Fruit fly (Drosophila melanogaster) whole organism, embryonic: ENCODE results near the gene CG8301.

Experiments
- Aef1 ChIP-seq: fragments of 200-800 bp; sonication (Bioruptor generic); IDR thresholded peaks from 3 replicates; pipeline ENCODE4 v1.3.6; 2022; ENCODE audit warnings: missing biosample characterization, missing genetic modification characterization
- CG10147 ChIP-seq: fragments of 200-800 bp; sonication (Bioruptor generic); optimal IDR thresholded peaks from 2 replicates; lab custom pipeline; 2019; ENCODE audit warnings: missing biosample characterization, mild to moderate bottlenecking, missing genetic modification characterization, moderate library complexity
- CG10654 ChIP-seq: fragments of 200-800 bp; sonication (Bioruptor generic); optimal IDR thresholded peaks from 2 replicates; lab custom pipeline; 2016; ENCODE audit warnings: missing biosample characterization, missing genetic modification characterization
- CG11456 ChIP-seq: fragments of 200-800 bp; sonication (Bioruptor generic); IDR thresholded peaks from 3 replicates; pipeline ENCODE4 v1.3.6; 2022; ENCODE audit warnings: missing biosample characterization, missing genetic modification characterization
- CG12219 ChIP-seq: fragments of 200-800 bp; sonication (Bioruptor generic); optimal IDR thresholded peaks from 3 replicates; lab custom pipeline; 2018; ENCODE audit warnings: missing biosample characterization, mild to moderate bottlenecking, missing genetic modification characterization
- CG12236 ChIP-seq: fragments of 200-800 bp; sonication (Bioruptor generic); optimal IDR thresholded peaks from 2 replicates; lab custom pipeline; 2016; ENCODE audit warnings: missing biosample characterization, missing genetic modification characterization
- CG16813 ChIP-seq: fragments of 200-800 bp; sonication (Bioruptor generic); IDR thresholded peaks from 3 replicates; pipeline ENCODE4 v1.3.6; 2022; ENCODE audit warnings: missing biosample characterization, missing genetic modification characterization; ENCODE audit not compliant: partially characterized antibody
- CG17385 ChIP-seq: fragments of 200-800 bp; sonication (Bioruptor generic); optimal IDR thresholded peaks from 3 replicates; lab custom pipeline; 2018; ENCODE audit warnings: missing biosample characterization, mild to moderate bottlenecking, missing genetic modification characterization
- CG17912 ChIP-seq: fragments of 200-800 bp; sonication (Bioruptor generic); optimal IDR thresholded peaks from 2 replicates; lab custom pipeline; 2018; ENCODE audit warnings: missing biosample characterization, mild to moderate bottlenecking, missing genetic modification characterization
- CG2199 ChIP-seq: fragments of 200-800 bp; sonication (Bioruptor generic); IDR thresholded peaks from 3 replicates; pipeline ENCODE4 v1.3.6; 2022; ENCODE audit warnings: missing biosample characterization, missing genetic modification characterization
- CG30403 ChIP-seq: fragments of 200-800 bp; sonication (Bioruptor generic); optimal IDR thresholded peaks from 3 replicates; lab custom pipeline; 2016; ENCODE audit warnings: missing biosample characterization, missing genetic modification characterization
- CG32767 ChIP-seq: fragments of 200-800 bp; sonication (Bioruptor generic); IDR thresholded peaks from 2 replicates; pipeline ENCODE4 v1.3.6; 2022; ENCODE audit warnings: missing biosample characterization, missing genetic modification characterization
- CG4282 ChIP-seq: fragments of 200-800 bp; sonication (Bioruptor generic); optimal IDR thresholded peaks from 2 replicates; lab custom pipeline; 2016; ENCODE audit warnings: missing biosample characterization, missing genetic modification characterization
- CG4328 ChIP-seq: fragments of 200-800 bp; sonication (Bioruptor generic); optimal IDR thresholded peaks from 3 replicates; lab custom pipeline; 2017; ENCODE audit warnings: missing biosample characterization, missing genetic modification reagents, missing genetic modification characterization
- CG4820 ChIP-seq: fragments of 200-800 bp; sonication (Bioruptor generic); optimal IDR thresholded peaks from 3 replicates; lab custom pipeline; 2016; ENCODE audit warnings: missing biosample characterization, missing genetic modification characterization
- CG8290 ChIP-seq, 3 experiments: fragments of 200-800 bp; sonication (Bioruptor generic); optimal IDR thresholded peaks; 2 replicates each; lab custom pipeline; 2016 to 2019; ENCODE audit warnings: missing biosample characterization in 3 of 3, missing genetic modification characterization in 3 of 3, mild to moderate bottlenecking in 2 of 3, moderate library complexity in 1 of 3
- CG9215 ChIP-seq: fragments of 200-800 bp; sonication (Bioruptor generic); IDR thresholded peaks from 2 replicates; pipeline ENCODE4 v1.3.6; 2022; ENCODE audit warnings: missing biosample characterization, missing genetic modification characterization
- CG9437 ChIP-seq: fragments of 200-800 bp; sonication (Bioruptor generic); optimal IDR thresholded peaks from 2 replicates; lab custom pipeline; 2018; ENCODE audit warnings: missing biosample characterization, mild to moderate bottlenecking, missing genetic modification characterization
- Chrac-16 ChIP-seq: fragments of 200-800 bp; sonication (Bioruptor generic); optimal IDR thresholded peaks from 3 replicates; lab custom pipeline; 2016; ENCODE audit warnings: missing biosample characterization, missing genetic modification characterization
- CkIIα-i1 ChIP-seq: fragments of 200-800 bp; sonication (Bioruptor generic); IDR thresholded peaks from 2 replicates; pipeline ENCODE4 v1.3.6; 2022; ENCODE audit warnings: missing biosample characterization, missing genetic modification characterization
- D19A ChIP-seq: fragments of 200-800 bp; optimal IDR thresholded peaks from 3 replicates; lab custom pipeline; 2019; ENCODE audit warnings: missing biosample characterization, mild to moderate bottlenecking, missing genetic modification characterization, moderate library complexity
- Dek ChIP-seq: fragments of 200-800 bp; sonication (Bioruptor generic); optimal IDR thresholded peaks from 3 replicates; lab custom pipeline; 2019; ENCODE audit warnings: missing biosample characterization, mild to moderate bottlenecking, missing genetic modification characterization, moderate library complexity
- Dp ChIP-seq: fragments of 200-800 bp; sonication (Bioruptor generic); optimal IDR thresholded peaks from 2 replicates; lab custom pipeline; 2018; ENCODE audit warnings: missing biosample characterization, mild to moderate bottlenecking, missing genetic modification characterization, moderate library complexity
- Elba2 ChIP-seq: fragments of 200-800 bp; sonication (Bioruptor generic); optimal IDR thresholded peaks from 3 replicates; lab custom pipeline; 2016; ENCODE audit warnings: missing biosample characterization, missing genetic modification characterization
- HmgZ ChIP-seq: fragments of 200-800 bp; sonication (Bioruptor generic); optimal IDR thresholded peaks from 2 replicates; lab custom pipeline; 2018; ENCODE audit warnings: missing biosample characterization, mild to moderate bottlenecking, missing genetic modification characterization
- Hmr ChIP-seq: fragments of 200-800 bp; sonication (Bioruptor generic); optimal IDR thresholded peaks from 3 replicates; lab custom pipeline; 2017; ENCODE audit warnings: mild to moderate bottlenecking, missing biosample characterization, missing genetic modification reagents, missing genetic modification characterization
- Hmx ChIP-seq: fragments of 200-800 bp; sonication (Bioruptor generic); optimal IDR thresholded peaks from 2 replicates; lab custom pipeline; 2016; ENCODE audit warnings: missing biosample characterization, missing genetic modification characterization
- Mes4 ChIP-seq: fragments of 200-800 bp; sonication (Bioruptor generic); optimal IDR thresholded peaks from 2 replicates; lab custom pipeline; 2016; ENCODE audit warnings: missing biosample characterization, missing genetic modification characterization
- Mrtf ChIP-seq: fragments of 200-800 bp; sonication (Bioruptor generic); IDR thresholded peaks from 3 replicates; pipeline ENCODE4 v1.3.6; 2022; ENCODE audit warnings: missing biosample characterization, missing genetic modification characterization
- Ravus ChIP-seq: fragments of 200-800 bp; sonication (Bioruptor generic); IDR thresholded peaks from 2 replicates; pipeline ENCODE4 v1.3.6; 2022; ENCODE audit warnings: missing biosample characterization, missing genetic modification characterization
- Stat92E ChIP-seq, 3 experiments: fragments of >200 bp in 2 of 3; fragments of 200-800 bp in 1 of 3; sonication (Bioruptor generic) in 1 of 3; optimal IDR thresholded peaks; 2 replicates each; lab custom pipeline; 2017 to 2019; ENCODE audit warnings: missing biosample characterization in 3 of 3, missing genetic modification characterization in 3 of 3, mild to moderate bottlenecking in 1 of 3, moderate library complexity in 1 of 3
- Taf1 ChIP-seq: fragments of 200-800 bp; sonication (Bioruptor generic); IDR thresholded peaks from 2 replicates; pipeline ENCODE4 v1.3.6; 2022; ENCODE audit warnings: missing biosample characterization, missing genetic modification characterization
- Xrp1 ChIP-seq: fragments of 200-800 bp; sonication (Bioruptor generic); IDR thresholded peaks from 2 replicates; pipeline ENCODE4 v1.3.6; 2022; ENCODE audit warnings: missing biosample characterization, missing genetic modification characterization
- ash1 ChIP-seq: fragments of 200-800 bp; sonication (Bioruptor generic); optimal IDR thresholded peaks from 2 replicates; lab custom pipeline; 2018; ENCODE audit warnings: missing biosample characterization, mild to moderate bottlenecking, missing genetic modification characterization
- cas ChIP-seq: fragments of 200-800 bp; sonication (Bioruptor generic); IDR thresholded peaks from 2 replicates; pipeline ENCODE4 v1.3.6; 2022; ENCODE audit warnings: missing biosample characterization, missing genetic modification characterization
- chif ChIP-seq, 2 experiments: fragments of 200-800 bp; sonication (Bioruptor generic); optimal IDR thresholded peaks; 3 replicates each; lab custom pipeline; 2016; ENCODE audit warnings: missing biosample characterization in 2 of 2, missing genetic modification characterization in 2 of 2
- ci ChIP-seq: fragments of 200-800 bp; sonication (Bioruptor generic); IDR thresholded peaks from 3 replicates; pipeline ENCODE4 v1.3.6; 2022; ENCODE audit warnings: missing biosample characterization, missing genetic modification characterization
- crc ChIP-seq: fragments of 200-800 bp; sonication (Bioruptor generic); optimal IDR thresholded peaks from 2 replicates; lab custom pipeline; 2016; ENCODE audit warnings: missing biosample characterization, missing genetic modification characterization
- dimm ChIP-seq: fragments of 200-800 bp; sonication (Bioruptor generic); IDR thresholded peaks from 2 replicates; pipeline ENCODE4 v1.3.6; 2022; ENCODE audit warnings: missing biosample characterization, missing genetic modification characterization
- dm ChIP-seq: fragments of 200-800 bp; sonication (Bioruptor generic); optimal IDR thresholded peaks from 3 replicates; lab custom pipeline; 2016; ENCODE audit warnings: missing biosample characterization, missing genetic modification characterization
- h ChIP-seq: fragments of >200 bp; optimal IDR thresholded peaks from 2 replicates; lab custom pipeline; 2017
- ham ChIP-seq: fragments of 200-800 bp; sonication (Bioruptor generic); IDR thresholded peaks from 2 replicates; pipeline ENCODE4 v1.3.6; 2022; ENCODE audit warnings: missing biosample characterization, missing genetic modification characterization
- klu ChIP-seq: fragments of 200-800 bp; sonication (Bioruptor generic); IDR thresholded peaks from 2 replicates; pipeline ENCODE4 v1.3.6; 2022; ENCODE audit warnings: missing biosample characterization, missing genetic modification characterization
- mirr ChIP-seq: fragments of 200-800 bp; sonication (Bioruptor generic); optimal IDR thresholded peaks from 3 replicates; lab custom pipeline; 2018; ENCODE audit warnings: missing biosample characterization, mild to moderate bottlenecking, missing genetic modification characterization
- onecut ChIP-seq: fragments of 200-800 bp; sonication (Bioruptor generic); IDR thresholded peaks from 2 replicates; pipeline ENCODE4 v1.3.6; 2022; ENCODE audit warnings: missing biosample characterization, missing genetic modification characterization
- org-1 ChIP-seq: fragments of 200-800 bp; sonication (Bioruptor generic); optimal IDR thresholded peaks from 2 replicates; lab custom pipeline; 2017; ENCODE audit warnings: missing biosample characterization, missing genetic modification characterization
- pnt ChIP-seq: fragments of 200-800 bp; sonication (Bioruptor generic); optimal IDR thresholded peaks from 3 replicates; lab custom pipeline; 2016; ENCODE audit warnings: missing biosample characterization, missing genetic modification characterization
- pros ChIP-seq: fragments of 200-800 bp; sonication (Bioruptor generic); optimal IDR thresholded peaks from 3 replicates; lab custom pipeline; 2019; ENCODE audit warnings: missing biosample characterization, mild to moderate bottlenecking, missing genetic modification characterization, moderate library complexity
- ranshi ChIP-seq: fragments of 200-800 bp; sonication (Bioruptor generic); IDR thresholded peaks from 2 replicates; pipeline ENCODE4 v1.3.6; 2022; ENCODE audit warnings: missing biosample characterization, missing genetic modification characterization
- slou ChIP-seq: fragments of 200-800 bp; sonication (Bioruptor generic); optimal IDR thresholded peaks from 3 replicates; lab custom pipeline; 2016; ENCODE audit warnings: missing biosample characterization, missing genetic modification characterization
- zen2 ChIP-seq: fragments of 200-800 bp; sonication (Bioruptor generic); IDR thresholded peaks from 3 replicates; pipeline ENCODE4 v1.3.6; 2022; ENCODE audit warnings: missing biosample characterization, missing genetic modification characterization; ENCODE audit not compliant: partially characterized antibody
- zfh2 ChIP-seq: fragments of 200-800 bp; sonication (Bioruptor generic); optimal IDR thresholded peaks from 2 replicates; lab custom pipeline; 2016; ENCODE audit warnings: missing biosample characterization, missing genetic modification characterization

The CG8301 gene

dm6 chr3R:9581089-9581520 is at the start of gene CG8301 (continued):
- TF ChIP-seq CG4328 (no peak), Stat92E (GFP tag; optimal IDR thresholded peaks at IDR 0.05; lab: Kevin White, UChicago) (no peak), klu (GFP tag; lab: Robert Waterston, UW) (no peak), CG8290 (GFP tag; optimal IDR thresholded peaks at IDR 0.05; lab: Kevin White, UChicago) (no peak), CG8290 (tag; optimal IDR thresholded peaks at IDR 0.05; lab: Kevin White, UChicago) (peak in 1 of 2 experiments; percentile 27), dimm (GFP tag; lab: Robert Waterston, UW) (no peak), slou (GFP tag; lab: Kevin White, UChicago) (no peak), Dek (tag; lab: Kevin White, UChicago) (peak; percentile 31), CG4282 (GFP tag; lab: Kevin White, UChicago) (no peak), CG11456 (GFP tag; lab: Robert Waterston, UW) (no peak), CG10147 (GFP tag; lab: Kevin White, UChicago) (no peak), Mrtf (GFP tag; lab: Robert Waterston, UW) (no peak), zfh2 (no peak), Elba2 (GFP tag; lab: Kevin White, UChicago) (no peak), CG12236 (no peak), Ravus (GFP tag; lab: Robert Waterston, UW) (no peak), Aef1 (GFP tag; lab: Robert Waterston, UW) (no peak), chif (GFP tag; optimal IDR thresholded peaks at IDR 0.05; lab: Kevin White, UChicago) (no peak), mirr (no peak), CG17912 (GFP tag; lab: Kevin White, UChicago) (no peak), onecut (GFP tag; lab: Robert Waterston, UW) (peak; percentile 18; the same call in 1 of the 2 replicates), CkIIα-i1 (GFP tag; lab: Robert Waterston, UW) (no peak), cas (GFP tag; lab: Robert Waterston, UW) (no peak), CG2199 (GFP tag; lab: Robert Waterston, UW) (no peak), ranshi (GFP tag; lab: Robert Waterston, UW) (no peak), CG17385 (GFP tag; lab: Kevin White, UChicago) (peak; percentile 34), CG32767 (GFP tag; lab: Robert Waterston, UW) (0 out of 2 replicates have a peak, but pooled peaks have one; percentile 23), ci (GFP tag; lab: Robert Waterston, UW) (0 out of 3 replicates have a peak, but pooled peaks have one; percentile 37), pros (GFP tag; lab: Kevin White, UChicago) (no peak), org-1 (GFP tag; lab: Kevin White, UChicago) (peak; percentile 7), pnt (GFP tag; lab: Kevin White, UChicago) (no peak), Hmr (peak; percentile 49), CG16813 (GFP tag; lab: Robert Waterston, UW) (no peak), D19A (tag; lab: Kevin White, UChicago) (peak; percentile 22), CG12219 (GFP tag; lab: Kevin White, UChicago) (no peak), ash1 (GFP tag; lab: Kevin White, UChicago) (no peak), CG30403 (peak; percentile 39), dm (GFP tag; lab: Kevin White, UChicago) (no peak), CG4820 (GFP tag; lab: Kevin White, UChicago) (no peak), Hmx (GFP tag; lab: Kevin White, UChicago) (no peak), Taf1 (GFP tag; lab: Robert Waterston, UW) (no peak), CG10654 (no peak), Mes4 (no peak), CG9437 (GFP tag; lab: Kevin White, UChicago) (peak; percentile 20), HmgZ (tag; lab: Kevin White, UChicago) (no peak), zen2 (GFP tag; lab: Robert Waterston, UW) (0 out of 3 replicates have a peak, but pooled peaks have one; percentile 32), CG9215 (no peak), Xrp1 (GFP tag; lab: Robert Waterston, UW) (0 out of 2 replicates have a peak, but pooled peaks have one; percentile 17), crc (GFP tag; lab: Kevin White, UChicago) (no peak), Dp (GFP tag; lab: Kevin White, UChicago) (no peak), h (lab: Kevin White, UChicago) (no peak), ham (GFP tag; lab: Robert Waterston, UW) (no peak), Chrac-16 (no peak)
